Worm (Caenorhabditis elegans): ENCODE data around the gene C06A8.6.

DNA sequence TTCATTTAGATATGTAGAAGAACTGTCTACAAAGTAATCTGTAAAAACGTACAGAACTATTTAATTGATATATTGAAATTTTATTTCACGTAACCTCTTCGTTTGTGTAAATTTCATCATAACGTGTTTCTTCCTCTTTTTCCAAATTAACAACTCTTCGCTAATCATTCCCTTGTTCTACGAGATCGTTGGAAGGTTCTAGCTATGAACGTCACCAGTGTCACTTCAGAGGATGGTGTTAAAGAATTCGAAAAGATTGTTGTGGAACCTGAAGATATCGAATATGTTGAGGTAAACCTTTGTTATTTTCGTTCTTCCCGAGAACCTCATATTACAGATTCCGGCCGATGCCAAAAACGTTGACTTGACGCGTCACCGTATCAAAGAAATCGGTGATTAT lies at the start of gene C06A8.6:
- TF ChIP-seq med-1 (GFP tag; optimal IDR thresholded peaks at IDR 0.05; ENCODE audit: insufficient read depth), result no peak
- TF ChIP-seq tab-1 (GFP tag; IDR thresholded peaks at IDR 0.05), result no peak
- TF ChIP-seq ztf-29 (GFP tag; IDR thresholded peaks at IDR 0.05), result no peak
- no peak for TF ChIP-seq cog-1 (tag; optimal IDR thresholded peaks at IDR 0.05)
